Fruit fly (Drosophila melanogaster): ENCODE data around the gene CG15544.

CG15544 gene

dm6 chr3R:30887711-30888549 is 60.3 kb downstream of the CG15544 start (continued):
- TF ChIP-seq Meics (GFP tag; optimal IDR thresholded peaks at IDR 0.05) (peak; percentile 59), CG12104 (GFP tag; optimal IDR thresholded peaks at IDR 0.05) (no peak), Dip3 (GFP tag; optimal IDR thresholded peaks at IDR 0.05) (peak; percentile 46), HLHmδ (GFP tag; optimal IDR thresholded peaks at IDR 0.05) (no peak), seq (GFP tag; IDR thresholded peaks at IDR 0.05) (peak; percentile 42; the same call in 1 of the 2 replicates), knrl (GFP tag; IDR thresholded peaks at IDR 0.05; ENCODE audit: partially characterized antibody) (no peak), CG10654 (GFP tag; optimal IDR thresholded peaks at IDR 0.05) (peak; percentile 30), CG3726 (GFP tag; IDR thresholded peaks at IDR 0.05) (peak; percentile 67; the same call in 2 of the 3 replicates), CG2678 (tag; optimal IDR thresholded peaks at IDR 0.05) (peak; percentile 77), repo (GFP tag; optimal IDR thresholded peaks at IDR 0.05) (peak; percentile 16), CG11504 (tag; optimal IDR thresholded peaks at IDR 0.05) (peak; percentile 73), CG16863 (GFP tag; optimal IDR thresholded peaks at IDR 0.05) (peak; percentile 28), gt (GFP tag; IDR thresholded peaks at IDR 0.05) (no peak; the same call in 1 of the 2 replicates), CG11093 (GFP tag; IDR thresholded peaks at IDR 0.05) (peak; percentile 61; the same call in 2 of the 3 replicates), Dll (GFP tag; IDR thresholded peaks at IDR 0.05; ENCODE audit: partially characterized antibody) (no peak), chn (GFP tag; optimal IDR thresholded peaks at IDR 0.05) (peak; percentile 27), sna (GFP tag; IDR thresholded peaks at IDR 0.05; ENCODE audit: partially characterized antibody) (no peak), CG33213 (GFP tag; optimal IDR thresholded peaks at IDR 0.05) (peak; percentile 55), CG43689 (GFP tag; IDR thresholded peaks at IDR 0.05) (no peak), HLH4C (GFP tag; IDR thresholded peaks at IDR 0.05; ENCODE audit: partially characterized antibody) (no peak), CG31224 (GFP tag; IDR thresholded peaks at IDR 0.05) (peak; percentile 48; the same call in 1 of the 2 replicates), CG10147 (GFP tag; optimal IDR thresholded peaks at IDR 0.05) (peak; percentile 40), GATAe (GFP tag; conservative IDR thresholded peaks at IDR 0.05) (0 out of 2 replicates have a peak, but pooled peaks have one; percentile 12), Antp (GFP tag; optimal IDR thresholded peaks at IDR 0.05) (peak; percentile 62), NC2β (GFP tag; optimal IDR thresholded peaks at IDR 0.05) (peak; percentile 66), br (optimal IDR thresholded peaks at IDR 0.05) (no peak), CG12299 (tag; optimal IDR thresholded peaks at IDR 0.05) (no peak), CG8359 (GFP tag; optimal IDR thresholded peaks at IDR 0.05; ENCODE audit: borderline replicate concordance) (no peak), shn (GFP tag; optimal IDR thresholded peaks at IDR 0.05) (peak; percentile 38), CG10366 (GFP tag; IDR thresholded peaks at IDR 0.05) (peak; percentile 49; the same call in 1 of the 2 replicates), Taf1 (GFP tag; IDR thresholded peaks at IDR 0.05) (peak; percentile 31; the same call in 1 of the 2 replicates), twi (tag; optimal IDR thresholded peaks at IDR 0.05) (no peak), CG17829 (tag; optimal IDR thresholded peaks at IDR 0.05) (peak; percentile 31), ash1 (GFP tag; optimal IDR thresholded peaks at IDR 0.05) (no peak), Ravus (GFP tag; IDR thresholded peaks at IDR 0.05) (no peak; the same call in 1 of the 2 replicates), sob (GFP tag; IDR thresholded peaks at IDR 0.05) (peak; percentile 70), CG15514 (GFP tag; optimal IDR thresholded peaks at IDR 0.05) (peak; percentile 53), tup (GFP tag; optimal IDR thresholded peaks at IDR 0.05) (peak; percentile 4), D19A (tag; optimal IDR thresholded peaks at IDR 0.05) (peak; percentile 30), CG12769 (tag; optimal IDR thresholded peaks at IDR 0.05) (no peak), CG16815 (GFP tag; optimal IDR thresholded peaks at IDR 0.05) (peak; percentile 4), CG34422 (GFP tag; IDR thresholded peaks at IDR 0.05) (peak; percentile 40; the same call in 1 of the 3 replicates), CG18764 (GFP tag; optimal IDR thresholded peaks at IDR 0.05) (peak; percentile 11), stwl (tag; optimal IDR thresholded peaks at IDR 0.05) (no peak), Hmr (GFP tag; optimal IDR thresholded peaks at IDR 0.05) (peak; percentile 35), Eip74EF (GFP tag; optimal IDR thresholded peaks at IDR 0.05) (no peak), Hr51 (GFP tag; optimal IDR thresholded peaks at IDR 0.05) (peak; percentile 32 to 59), CG2712 (tag; optimal IDR thresholded peaks at IDR 0.05) (peak; percentile 58)

Measured in whole organism, embryonic.